Worm (Caenorhabditis elegans) whole organism, L4 larva: Measurements from ENCODE around the gene F32H5.3.

Source experiments
- D1046.2 ChIP-seq: fragments of 200-800 bp; sonication (Bioruptor generic); IDR thresholded peaks from 2 replicates; pipeline ENCODE4 v1.3.6; 2022; ENCODE audit warnings: missing genetic modification characterization, missing compliant biosample characterization
- F44E2.7 ChIP-seq: fragments of 200-800 bp; sonication (Bioruptor generic); IDR thresholded peaks from 2 replicates; pipeline ENCODE4 v2.1.2; 2022; ENCODE audit warnings: missing genetic modification characterization, missing compliant biosample characterization
- T20F7.1 ChIP-seq: fragments of 200-800 bp; sonication (Bioruptor generic); optimal IDR thresholded peaks from 2 replicates; lab custom pipeline; 2018; ENCODE audit warnings: mild to moderate bottlenecking, missing genetic modification characterization, missing compliant biosample characterization
- T26A8.4 ChIP-seq: fragments of 200-800 bp; sonication (Bioruptor generic); IDR thresholded peaks from 2 replicates; pipeline ENCODE4 v1.3.6; 2022; ENCODE audit warnings: missing genetic modification characterization, missing compliant biosample characterization
- Y48G9A.11 ChIP-seq: fragments of 200-800 bp; sonication (Bioruptor generic); IDR thresholded peaks from 2 replicates; pipeline ENCODE4 v1.3.6; 2022; ENCODE audit warnings: missing genetic modification reagents, missing genetic modification characterization, missing compliant biosample characterization
- ZK337.2 ChIP-seq: fragments of 200-800 bp; sonication (Bioruptor generic); IDR thresholded peaks from 2 replicates; pipeline ENCODE4 v1.3.6; 2022; ENCODE audit warnings: missing genetic modification reagents, missing genetic modification characterization, missing compliant biosample characterization
- aha-1 ChIP-seq: fragments of 150-350 bp; peaks from one replicate; lab custom pipeline; 2014; ENCODE audit warnings: missing biosample characterization, missing genetic modification characterization
- aly-2 ChIP-seq: sonication (generic microtip); optimal IDR thresholded peaks from 2 replicates; lab custom pipeline; 2018; ENCODE audit warnings: missing biosample characterization, missing genetic modification characterization
- attf-4 ChIP-seq: sonication (generic microtip); optimal IDR thresholded peaks from 3 replicates; lab custom pipeline; 2017; ENCODE audit warnings: missing biosample characterization, missing genetic modification characterization
- ceh-44 ChIP-seq: fragments of 200-800 bp; sonication (Bioruptor generic); IDR thresholded peaks from 2 replicates; pipeline ENCODE4 v1.3.6; 2022; ENCODE audit warnings: missing genetic modification reagents, missing genetic modification characterization, missing compliant biosample characterization
- ceh-62 ChIP-seq: sonication (generic microtip); optimal IDR thresholded peaks from 2 replicates; lab custom pipeline; 2017; ENCODE audit warnings: missing biosample characterization, missing genetic modification characterization
- ces-1 ChIP-seq: fragments of 150-350 bp; sonication (generic microtip); optimal IDR thresholded peaks from 4 replicates; lab custom pipeline; 2014; ENCODE audit warnings: missing biosample characterization, missing genetic modification reagents, missing genetic modification characterization
- cey-2 ChIP-seq: sonication (generic microtip); optimal IDR thresholded peaks from 3 replicates; lab custom pipeline; 2017; ENCODE audit warnings: missing genetic modification characterization, mild to moderate bottlenecking, missing compliant biosample characterization, antibody characterized with exemption, borderline replicate concordance; ENCODE audit not compliant: insufficient read depth
- daf-16 ChIP-seq, 3 experiments: sonication (generic microtip); optimal IDR thresholded peaks; 2 replicates each; lab custom pipeline; 2016 to 2017; ENCODE audit warnings: missing genetic modification characterization in 3 of 3, missing genetic modification reagents in 3 of 3, mild to moderate bottlenecking in 2 of 3, missing compliant biosample characterization in 2 of 3, missing biosample characterization in 1 of 3, moderate library complexity in 1 of 3
- daf-19 ChIP-seq: fragments of 200-800 bp; sonication (Bioruptor generic); conservative IDR thresholded peaks from 2 replicates; pipeline ENCODE4 v1.3.6; 2022; ENCODE audit warnings: missing genetic modification characterization, missing compliant biosample characterization
- dmd-8 ChIP-seq: fragments of 200-800 bp; sonication (Bioruptor generic); IDR thresholded peaks from 2 replicates; pipeline ENCODE4 v1.3.6; 2022; ENCODE audit warnings: missing genetic modification characterization, missing compliant biosample characterization
- dpl-1 ChIP-seq: fragments of 150-350 bp; optimal IDR thresholded peaks from 2 replicates; lab custom pipeline; 2014; ENCODE audit warnings: missing biosample characterization, missing genetic modification reagents, missing genetic modification characterization
- egl-27 ChIP-seq: sonication (generic microtip); optimal IDR thresholded peaks from 3 replicates; lab custom pipeline; 2017; ENCODE audit warnings: missing biosample characterization, missing genetic modification reagents, missing genetic modification characterization
- fos-1 ChIP-seq: fragments of 150-350 bp; optimal IDR thresholded peaks from 2 replicates; lab custom pipeline; 2014; ENCODE audit warnings: missing biosample characterization, missing genetic modification characterization
- hlh-11 ChIP-seq: fragments of 200-800 bp; sonication (Bioruptor generic); optimal IDR thresholded peaks from 2 replicates; lab custom pipeline; 2018; ENCODE audit warnings: mild to moderate bottlenecking, missing genetic modification characterization, missing compliant biosample characterization
- hlh-30 ChIP-seq: sonication (generic microtip); optimal IDR thresholded peaks from 2 replicates; lab custom pipeline; 2017; ENCODE audit warnings: antibody characterized with exemption, mild to moderate bottlenecking, missing genetic modification characterization, missing compliant biosample characterization; ENCODE audit not compliant: insufficient read depth
- lim-7 ChIP-seq: fragments of 200-800 bp; sonication (Bioruptor generic); IDR thresholded peaks from 2 replicates; pipeline ENCODE4 v1.3.6; 2022; ENCODE audit warnings: missing genetic modification characterization, missing compliant biosample characterization
- lin-13 ChIP-seq: fragments of 150-350 bp; optimal IDR thresholded peaks from 2 replicates; lab custom pipeline; 2014; ENCODE audit warnings: missing biosample characterization, missing genetic modification reagents, missing genetic modification characterization
- lin-29 ChIP-seq: fragments of 200-800 bp; sonication (Bioruptor generic); IDR thresholded peaks from 2 replicates; pipeline ENCODE4 v1.3.6; 2022; ENCODE audit warnings: missing genetic modification reagents, missing genetic modification characterization, missing compliant biosample characterization
- lin-39 ChIP-seq: fragments of 150-350 bp; optimal IDR thresholded peaks from 2 replicates; lab custom pipeline; 2014; ENCODE audit warnings: missing biosample characterization, missing genetic modification reagents, missing genetic modification characterization
- lir-3 ChIP-seq: sonication (generic microtip); optimal IDR thresholded peaks from 2 replicates; lab custom pipeline; 2016; ENCODE audit warnings: mild to moderate bottlenecking, missing genetic modification characterization, missing compliant biosample characterization
- mdl-1 ChIP-seq, 2 experiments: fragments of 150-350 bp in 1 of 2; sonication (generic microtip) in 1 of 2; optimal IDR thresholded peaks; 2 replicates each; lab custom pipeline; 2014 to 2017; ENCODE audit warnings: missing biosample characterization in 2 of 2, missing genetic modification characterization in 2 of 2
- mep-1 ChIP-seq: fragments of 150-350 bp; sonication (generic microtip); optimal IDR thresholded peaks from 3 replicates; lab custom pipeline; 2014; ENCODE audit warnings: missing biosample characterization, missing genetic modification characterization
- mes-2 ChIP-seq: sonication (generic microtip); optimal IDR thresholded peaks from 2 replicates; lab custom pipeline; 2016; ENCODE audit warnings: missing genotype, mild to moderate bottlenecking, missing genetic modification characterization, missing compliant biosample characterization; ENCODE audit not compliant: poor library complexity, severe bottlenecking
- mxl-2 ChIP-seq: fragments of 200-800 bp; sonication (Bioruptor generic); conservative IDR thresholded peaks from 2 replicates; pipeline ENCODE4 v1.3.6; 2022; ENCODE audit warnings: missing genetic modification reagents, missing genetic modification characterization, missing compliant biosample characterization
- nhr-10 ChIP-seq: fragments of 150-350 bp; optimal IDR thresholded peaks from 2 replicates; lab custom pipeline; 2014; ENCODE audit warnings: missing biosample characterization, missing genetic modification characterization
- nhr-102 ChIP-seq: sonication (generic microtip); optimal IDR thresholded peaks from 2 replicates; lab custom pipeline; 2016; ENCODE audit warnings: mild to moderate bottlenecking, missing genetic modification characterization, moderate library complexity, missing compliant biosample characterization
- nhr-11 ChIP-seq: fragments of 150-350 bp; optimal IDR thresholded peaks from 2 replicates; lab custom pipeline; 2014; ENCODE audit warnings: missing biosample characterization, missing genetic modification characterization
- nhr-25 ChIP-seq: sonication (generic microtip); optimal IDR thresholded peaks from 2 replicates; lab custom pipeline; 2017; ENCODE audit warnings: missing genetic modification characterization, mild to moderate bottlenecking, missing compliant biosample characterization, antibody characterized with exemption, moderate library complexity, borderline replicate concordance; ENCODE audit not compliant: insufficient read depth
- nhr-42 ChIP-seq: fragments of 200-800 bp; sonication (Bioruptor generic); IDR thresholded peaks from 2 replicates; pipeline ENCODE4 v1.3.6; 2022; ENCODE audit warnings: missing genetic modification characterization, missing compliant biosample characterization
- nhr-76 ChIP-seq: fragments of 150-350 bp; optimal IDR thresholded peaks from 2 replicates; lab custom pipeline; 2014; ENCODE audit warnings: missing biosample characterization, missing genetic modification characterization
- php-3 ChIP-seq: fragments of 200-800 bp; sonication (Bioruptor generic); IDR thresholded peaks from 2 replicates; pipeline ENCODE4 v1.3.6; 2022; ENCODE audit warnings: missing genetic modification reagents, missing genetic modification characterization, missing compliant biosample characterization
- pqm-1 ChIP-seq: sonication (generic microtip); optimal IDR thresholded peaks from 2 replicates; lab custom pipeline; 2017; ENCODE audit warnings: missing biosample characterization, missing genetic modification characterization
- set-16 ChIP-seq: fragments of 200-800 bp; sonication (Bioruptor generic); IDR thresholded peaks from 2 replicates; pipeline ENCODE4 v1.3.6; 2022; ENCODE audit warnings: missing genetic modification reagents, missing genetic modification characterization, missing compliant biosample characterization
- skn-1 ChIP-seq: fragments of 150-350 bp; optimal IDR thresholded peaks from 2 replicates; lab custom pipeline; 2014; ENCODE audit warnings: missing biosample characterization, missing genetic modification characterization
- snpc-1.2 ChIP-seq: fragments of 200-800 bp; sonication (Bioruptor generic); IDR thresholded peaks from 2 replicates; pipeline ENCODE4 v1.3.6; 2022; ENCODE audit warnings: missing genetic modification reagents, missing genetic modification characterization, missing compliant biosample characterization
- spr-1 ChIP-seq: sonication (generic microtip); optimal IDR thresholded peaks from 2 replicates; lab custom pipeline; 2016; ENCODE audit warnings: mild to moderate bottlenecking, missing genetic modification characterization, missing compliant biosample characterization
- spr-3 ChIP-seq: fragments of 200-800 bp; sonication (Bioruptor generic); optimal IDR thresholded peaks from 2 replicates; lab custom pipeline; 2018; ENCODE audit warnings: mild to moderate bottlenecking, missing genetic modification characterization, missing compliant biosample characterization
- tag-97 ChIP-seq: fragments of 200-800 bp; sonication (Bioruptor generic); IDR thresholded peaks from 2 replicates; pipeline ENCODE4 v1.3.6; 2022; ENCODE audit warnings: missing genetic modification characterization, missing compliant biosample characterization
- unc-62 ChIP-seq, 3 experiments: fragments of 150-350 bp in 1 of 3; sonication (generic microtip); optimal IDR thresholded peaks in 2 of 3; peaks in 1 of 3; 1 replicate in 1 of 3; 2 replicates in 2 of 3; lab custom pipeline; 2014 to 2017; ENCODE audit warnings: missing biosample characterization in 3 of 3, missing genetic modification characterization in 3 of 3, missing genetic modification reagents in 3 of 3, missing genotype in 1 of 3
- zip-2 ChIP-seq: fragments of 150-350 bp; optimal IDR thresholded peaks from 2 replicates; lab custom pipeline; 2014; ENCODE audit warnings: missing biosample characterization, missing genetic modification characterization
- ztf-7 ChIP-seq: fragments of 150-350 bp; optimal IDR thresholded peaks from 2 replicates; lab custom pipeline; 2014; ENCODE audit warnings: missing biosample characterization, missing genetic modification characterization

The F32H5.3 gene

DNA sequence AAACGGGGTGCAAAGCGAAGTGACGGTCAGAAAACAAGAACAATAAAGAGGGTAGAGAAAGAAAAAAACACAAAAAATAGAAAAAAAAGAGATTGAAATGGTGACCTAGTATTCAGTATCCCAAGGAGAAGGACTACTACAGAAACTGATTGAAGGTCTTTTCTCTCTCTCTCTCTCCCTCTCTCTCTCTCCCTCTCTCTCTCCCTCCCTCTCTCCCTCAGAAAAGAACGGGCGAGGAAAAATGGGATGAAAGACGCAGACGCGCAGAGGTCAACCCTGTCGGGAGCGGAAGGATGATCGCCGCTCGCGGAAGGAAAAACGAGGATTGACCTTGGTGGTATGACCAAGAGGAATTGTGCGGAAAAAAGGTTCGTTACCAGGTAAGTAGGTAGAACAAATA, 15.4 kb downstream of the F32H5.3 start (continued):
- TF ChIP-seq unc-62 (GFP tag; optimal IDR thresholded peaks at IDR 0.05 in 1 of 2; lab: Kevin White, UChicago) (no peak), unc-62 (tag; optimal IDR thresholded peaks at IDR 0.05; lab: Kevin White, UChicago) (no peak), Y48G9A.11 (GFP tag; lab: Robert Waterston, UW) (no peak), daf-19 (GFP tag; lab: Robert Waterston, UW) (no peak), nhr-102 (tag; lab: Kevin White, UChicago) (no peak), nhr-10 (tag; lab: Kevin White, UChicago) (no peak), F44E2.7 (GFP tag; lab: Robert Waterston, UW) (0 out of 2 replicates have a peak, but pooled peaks have one; percentile 28), nhr-25 (tag; lab: Kevin White, UChicago) (peak; percentile 83), T26A8.4 (GFP tag; lab: Robert Waterston, UW) (no peak), spr-3 (GFP tag; lab: Kevin White, UChicago) (no peak), aly-2 (no peak), set-16 (GFP tag; lab: Robert Waterston, UW) (peak; percentile 87), daf-16 (GFP tag; optimal IDR thresholded peaks at IDR 0.05; lab: Kevin White, UChicago) (no peak), daf-16 (tag; optimal IDR thresholded peaks at IDR 0.05; lab: Kevin White, UChicago) (peak; percentile 3), php-3 (GFP tag; lab: Robert Waterston, UW) (no peak), ceh-62 (no peak), lin-29 (GFP tag; lab: Robert Waterston, UW) (no peak), spr-1 (tag; lab: Kevin White, UChicago) (no peak), lin-39 (tag; lab: Kevin White, UChicago) (no peak), mdl-1 (tag; optimal IDR thresholded peaks at IDR 0.05; lab: Kevin White, UChicago) (peak in 1 of 2 experiments; percentile 20)

ce11 chrV:13375861-13376260, 16.7 kb downstream of the F32H5.3 start:
- TF ChIP-seq lim-7 (GFP tag; lab: Robert Waterston, UW) = no peak
- TF ChIP-seq spr-3 (GFP tag; lab: Kevin White, UChicago) = no peak
- TF ChIP-seq lir-3 (tag; lab: Kevin White, UChicago) = no peak
- TF ChIP-seq D1046.2 = no peak
- TF ChIP-seq nhr-25 (tag; lab: Kevin White, UChicago) = peak; percentile 84
- no peak for TF ChIP-seq fos-1 (tag; lab: Kevin White, UChicago)
- TF ChIP-seq zip-2 (tag; lab: Kevin White, UChicago) = no peak
- peak; percentile 17 for TF ChIP-seq mep-1
- no peak for TF ChIP-seq ztf-7 (tag; lab: Kevin White, UChicago)
- no peak for TF ChIP-seq egl-27 (tag; lab: Kevin White, UChicago)
- TF ChIP-seq ZK337.2 (GFP tag; lab: Robert Waterston, UW) = no peak
- TF ChIP-seq lin-13 (GFP tag; lab: Kevin White, UChicago) = no peak
- TF ChIP-seq nhr-11 (tag; lab: Kevin White, UChicago) = no peak
- TF ChIP-seq nhr-76 (tag; lab: Kevin White, UChicago) = no peak
- TF ChIP-seq cey-2 (tag; lab: Kevin White, UChicago) = no peak
- no peak for TF ChIP-seq dpl-1 (GFP tag; lab: Kevin White, UChicago)
- no peak for TF ChIP-seq hlh-11
- TF ChIP-seq pqm-1 = no peak
- no peak for TF ChIP-seq dmd-8 (GFP tag; lab: Robert Waterston, UW)
- TF ChIP-seq ces-1 (GFP tag; lab: Kevin White, UChicago) = no peak
- no peak for TF ChIP-seq hlh-30 (tag; lab: Kevin White, UChicago)
- TF ChIP-seq ceh-44 (GFP tag; lab: Robert Waterston, UW) = no peak
- no peak for TF ChIP-seq set-16 (GFP tag; lab: Robert Waterston, UW)
- no peak for TF ChIP-seq attf-4
- TF ChIP-seq skn-1 (tag; lab: Kevin White, UChicago) = no peak
- no peak for TF ChIP-seq snpc-1.2 (GFP tag; lab: Robert Waterston, UW)
- no peak for TF ChIP-seq T20F7.1 (GFP tag; lab: Kevin White, UChicago)
- peak; percentile 18 for TF ChIP-seq mes-2 (tag; lab: Kevin White, UChicago)
- TF ChIP-seq mxl-2 (GFP tag; lab: Robert Waterston, UW) = no peak
- peak; percentile 89 for TF ChIP-seq aha-1
- no peak for TF ChIP-seq nhr-42 (GFP tag; lab: Robert Waterston, UW)
- TF ChIP-seq tag-97 = no peak
